Worm (Caenorhabditis elegans): Measurements from ENCODE around the gene T19D7.7.

Gene T19D7.7

ce11 chrX:691613-692012 is 10.8 kb upstream of the T19D7.7 start, which contains the start of gene ncam-1:
ncam-1 (plus strand) TSS chrX:691913.
- TF ChIP-seq ama-1 (optimal IDR thresholded peaks at IDR 0.05) (no peak), ets-7 (tag; optimal IDR thresholded peaks at IDR 0.05) (no peak), flt-1 (GFP tag; IDR thresholded peaks at IDR 0.05) (no peak), ceh-13 (GFP tag; optimal IDR thresholded peaks at IDR 0.05) (no peak), tra-4 (tag; optimal IDR thresholded peaks at IDR 0.05) (no peak), tbx-37 (GFP tag; conservative IDR thresholded peaks at IDR 0.05) (no peak), aly-1 (tag; optimal IDR thresholded peaks at IDR 0.05) (no peak), scrt-1 (GFP tag; IDR thresholded peaks at IDR 0.05) (no peak)

- no peak for TF ChIP-seq sea-1 (GFP tag; conservative IDR thresholded peaks at IDR 0.05)
- no peak for TF ChIP-seq tra-4 (tag; optimal IDR thresholded peaks at IDR 0.05)
- TF ChIP-seq tbx-37 (GFP tag; conservative IDR thresholded peaks at IDR 0.05), result no peak
- no peak for TF ChIP-seq flt-1 (GFP tag; IDR thresholded peaks at IDR 0.05)
- no peak for TF ChIP-seq ceh-13 (GFP tag; optimal IDR thresholded peaks at IDR 0.05)
- TF ChIP-seq pes-1 (GFP tag; IDR thresholded peaks at IDR 0.05), result no peak
- no peak for TF ChIP-seq hnd-1 (tag; optimal IDR thresholded peaks at IDR 0.05)
- TF ChIP-seq ama-1 (optimal IDR thresholded peaks at IDR 0.05), result no peak
- TF ChIP-seq B0310.2 (tag; optimal IDR thresholded peaks at IDR 0.05), result no peak
- no peak for TF ChIP-seq hmbx-1 (tag; optimal IDR thresholded peaks at IDR 0.05)
- no peak for TF ChIP-seq hmg-4 (GFP tag; optimal IDR thresholded peaks at IDR 0.05)
- no peak for TF ChIP-seq ceh-36 (tag; optimal IDR thresholded peaks at IDR 0.05)
- no peak for TF ChIP-seq scrt-1 (GFP tag; IDR thresholded peaks at IDR 0.05)
- TF ChIP-seq tbx-11 (GFP tag; IDR thresholded peaks at IDR 0.05), result no peak
- TF ChIP-seq aly-1 (tag; optimal IDR thresholded peaks at IDR 0.05), result no peak
- TF ChIP-seq F13C5.2 (tag; optimal IDR thresholded peaks at IDR 0.05), result no peak
- no peak for TF ChIP-seq ets-7 (tag; optimal IDR thresholded peaks at IDR 0.05)
These were observed 7.8 kb upstream of the T19D7.7 start for ce11 chrX:688602-689001.

DNA sequence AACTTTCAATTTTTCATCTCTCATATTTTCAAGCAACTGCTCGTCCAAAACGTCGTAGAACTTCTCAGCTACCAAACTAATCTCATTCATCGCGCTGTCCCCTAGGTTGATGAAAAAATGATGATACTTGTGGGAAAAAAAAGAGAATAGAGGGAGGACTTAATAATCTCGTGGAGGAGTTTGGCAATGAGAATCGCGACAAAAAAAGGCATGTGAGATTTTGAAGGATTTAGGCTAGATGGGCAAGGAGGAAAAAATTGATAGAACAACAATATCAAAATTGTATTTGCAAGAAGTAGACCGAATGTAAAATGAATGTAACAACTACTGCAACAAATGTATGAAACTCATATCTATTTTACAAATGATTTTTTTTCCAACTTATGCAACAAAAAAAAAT is 1.9 kb upstream of the T19D7.7 start, which contains the start of gene Y9C12A.1:
TSS of gene Y9C12A.1 (minus strand) at position 101 of the 400 bp plus-strand sequence.
- no peak for TF ChIP-seq F13C5.2 (tag; optimal IDR thresholded peaks at IDR 0.05)
- TF ChIP-seq hmbx-1 (tag; optimal IDR thresholded peaks at IDR 0.05), result no peak
- TF ChIP-seq ets-7 (tag; optimal IDR thresholded peaks at IDR 0.05), result no peak
- no peak for TF ChIP-seq pes-1 (GFP tag; IDR thresholded peaks at IDR 0.05)
- no peak for TF ChIP-seq hnd-1 (tag; optimal IDR thresholded peaks at IDR 0.05)
- no peak for TF ChIP-seq aly-1 (tag; optimal IDR thresholded peaks at IDR 0.05)
- no peak for TF ChIP-seq ceh-13 (GFP tag; optimal IDR thresholded peaks at IDR 0.05)
- no peak for TF ChIP-seq ceh-36 (tag; optimal IDR thresholded peaks at IDR 0.05)
- no peak for TF ChIP-seq tbx-11 (GFP tag; IDR thresholded peaks at IDR 0.05)
- TF ChIP-seq tbx-37 (GFP tag; conservative IDR thresholded peaks at IDR 0.05), result no peak
- TF ChIP-seq scrt-1 (GFP tag; IDR thresholded peaks at IDR 0.05), result no peak
- TF ChIP-seq tra-4 (tag; optimal IDR thresholded peaks at IDR 0.05), result no peak
- TF ChIP-seq B0310.2 (tag; optimal IDR thresholded peaks at IDR 0.05), result no peak
- no peak for TF ChIP-seq flt-1 (GFP tag; IDR thresholded peaks at IDR 0.05)
- TF ChIP-seq hmg-4 (GFP tag; optimal IDR thresholded peaks at IDR 0.05), result no peak
- no peak for TF ChIP-seq sea-1 (GFP tag; conservative IDR thresholded peaks at IDR 0.05)
- TF ChIP-seq ama-1 (optimal IDR thresholded peaks at IDR 0.05), result no peak

- TF ChIP-seq ceh-36 (tag; optimal IDR thresholded peaks at IDR 0.05), result no peak
- TF ChIP-seq scrt-1 (GFP tag; IDR thresholded peaks at IDR 0.05), result no peak
- TF ChIP-seq F13C5.2 (tag; optimal IDR thresholded peaks at IDR 0.05), result no peak
- no peak for TF ChIP-seq ceh-13 (GFP tag; optimal IDR thresholded peaks at IDR 0.05)
- TF ChIP-seq hmbx-1 (tag; optimal IDR thresholded peaks at IDR 0.05), result no peak
- no peak for TF ChIP-seq ets-7 (tag; optimal IDR thresholded peaks at IDR 0.05)
- TF ChIP-seq tbx-37 (GFP tag; conservative IDR thresholded peaks at IDR 0.05), result no peak
- no peak for TF ChIP-seq hmg-4 (GFP tag; optimal IDR thresholded peaks at IDR 0.05)
- TF ChIP-seq tbx-11 (GFP tag; IDR thresholded peaks at IDR 0.05), result no peak
- no peak for TF ChIP-seq hnd-1 (tag; optimal IDR thresholded peaks at IDR 0.05)
These were observed 593 bp upstream of the T19D7.7 start for ce11 chrX:681413-681812.

DNA sequence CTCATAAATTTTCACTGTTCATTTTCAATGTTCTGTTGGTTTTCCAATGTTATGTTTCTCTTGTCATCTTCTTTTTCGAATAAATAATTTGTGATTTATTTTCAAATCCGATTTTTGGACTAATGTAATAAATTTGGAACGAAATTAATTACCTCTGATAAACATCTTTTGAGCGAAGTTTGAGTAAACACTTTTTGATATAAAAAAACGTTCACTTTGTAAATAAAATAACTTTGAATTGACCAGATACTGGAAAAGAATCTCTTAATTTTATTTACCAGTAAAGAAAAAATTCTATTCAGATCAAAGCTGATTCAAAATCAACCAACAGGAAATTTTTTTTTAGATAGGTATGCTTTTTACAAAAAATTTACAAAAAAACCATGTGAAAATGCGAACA is 9.0 kb downstream of the T19D7.7 start, which contains the start of gene lgc-32:
TSS of gene lgc-32 (plus strand) at position 301 of the 400 bp plus-strand sequence.
- no peak for TF ChIP-seq flt-1 (GFP tag; IDR thresholded peaks at IDR 0.05)
- no peak for TF ChIP-seq tra-4 (tag; optimal IDR thresholded peaks at IDR 0.05)
- TF ChIP-seq aly-1 (tag; optimal IDR thresholded peaks at IDR 0.05), result no peak
- no peak for TF ChIP-seq ets-7 (tag; optimal IDR thresholded peaks at IDR 0.05)
- no peak for TF ChIP-seq sea-1 (GFP tag; conservative IDR thresholded peaks at IDR 0.05)
- no peak for TF ChIP-seq hmg-4 (GFP tag; optimal IDR thresholded peaks at IDR 0.05)
- TF ChIP-seq hmbx-1 (tag; optimal IDR thresholded peaks at IDR 0.05), result no peak

ce11 chrX:670603-671002 is 10.2 kb downstream of the T19D7.7 start, which contains the start of gene T19D7.6:
T19D7.6 (minus strand) TSS chrX:670800.
- TF ChIP-seq sea-1 (GFP tag; conservative IDR thresholded peaks at IDR 0.05), result no peak
- no peak for TF ChIP-seq hmg-4 (GFP tag; optimal IDR thresholded peaks at IDR 0.05)

DNA sequence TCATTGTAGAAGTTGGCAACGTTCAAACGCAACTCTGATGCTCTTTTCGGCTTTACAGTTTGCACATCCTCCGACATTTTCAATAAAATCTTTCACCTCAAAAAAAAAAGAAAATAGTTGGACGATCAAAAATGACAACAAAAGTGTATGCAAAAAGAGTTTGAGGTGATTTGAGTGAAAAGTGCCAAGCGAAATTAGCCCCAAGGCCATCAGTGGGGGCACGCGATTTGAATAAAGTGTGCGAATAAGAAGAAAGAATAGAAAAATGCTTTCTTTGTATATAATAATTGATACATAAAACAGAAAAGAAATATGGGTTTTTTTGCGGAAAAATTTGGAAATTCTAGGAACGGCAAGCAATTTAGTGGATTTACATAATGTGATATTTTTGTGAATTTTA is 14.7 kb downstream of the T19D7.7 start, which contains the start of gene T19D7.5:
TSS of gene T19D7.5 (minus strand) at position 101 of the 400 bp plus-strand sequence.
- TF ChIP-seq hmbx-1 (tag; optimal IDR thresholded peaks at IDR 0.05) (no peak), B0310.2 (tag; optimal IDR thresholded peaks at IDR 0.05) (no peak), tbx-11 (GFP tag; IDR thresholded peaks at IDR 0.05) (no peak), ama-1 (optimal IDR thresholded peaks at IDR 0.05) (no peak), ceh-13 (GFP tag; optimal IDR thresholded peaks at IDR 0.05) (no peak)

ce11 chrX:661727-662330 is 19.0 kb downstream of the T19D7.7 start, which contains the start of gene rund-1:
rund-1 (minus strand) TSS chrX:661777.
- TF ChIP-seq tbx-11 (GFP tag; IDR thresholded peaks at IDR 0.05), result no peak
- no peak for TF ChIP-seq sea-1 (GFP tag; conservative IDR thresholded peaks at IDR 0.05)
- peak; percentile 13 for TF ChIP-seq F13C5.2 (tag; optimal IDR thresholded peaks at IDR 0.05)
